Fruit fly (Drosophila melanogaster): ENCODE measurements around the gene ovo.

ovo gene

DNA sequence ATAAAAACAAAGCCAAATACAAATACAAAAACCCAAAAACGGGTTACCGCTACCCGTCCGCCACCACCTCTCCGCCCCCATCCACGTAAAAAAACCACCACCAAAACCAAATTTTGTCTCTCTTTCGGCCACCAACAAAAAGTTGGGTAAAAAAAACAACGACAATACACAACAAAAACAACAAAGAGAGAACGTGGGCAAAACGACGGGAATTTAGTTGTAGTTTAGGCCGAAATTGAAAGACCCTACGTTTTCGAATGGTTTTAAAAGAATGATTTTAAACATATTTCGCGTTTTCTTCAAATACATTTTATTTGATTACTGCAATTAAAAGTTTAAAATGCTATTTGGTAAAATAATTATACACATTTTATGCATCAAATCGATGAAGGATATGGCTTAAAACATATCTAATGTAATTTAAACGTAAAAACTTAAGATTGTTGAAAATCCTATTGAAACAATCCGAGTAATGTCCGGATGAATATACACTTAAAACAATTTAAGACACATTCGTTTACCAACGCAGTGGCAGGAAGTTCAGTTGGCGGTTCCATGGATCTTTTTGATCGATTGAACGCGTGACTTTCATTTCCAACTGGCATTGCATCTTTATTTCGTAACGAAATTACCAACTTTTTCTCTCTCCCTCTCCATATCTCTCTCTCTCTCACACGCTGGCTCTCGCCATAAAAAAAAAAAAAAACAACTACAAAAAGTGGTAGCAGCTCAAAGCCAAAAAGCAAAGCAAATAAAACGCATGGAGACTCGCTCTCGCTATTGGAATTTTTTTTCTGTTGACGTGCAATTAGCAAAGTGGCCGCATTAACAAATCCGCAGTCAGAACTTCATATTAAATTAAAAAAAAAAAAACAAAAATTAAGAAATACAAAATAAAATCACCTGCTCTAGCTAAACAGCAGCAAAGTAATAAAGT is 38.9 kb downstream of the ovo start (continued):
- TF ChIP-seq Mes4 (GFP tag; optimal IDR thresholded peaks at IDR 0.05) = peak; percentile 20
- no peak for TF ChIP-seq sens-2 (GFP tag; IDR thresholded peaks at IDR 0.05)
- TF ChIP-seq CG1529 (GFP tag; optimal IDR thresholded peaks at IDR 0.05) = peak; percentile 40
- peak; percentile 15; the same call in 1 of the 2 replicates for TF ChIP-seq Ada2b (GFP tag; IDR thresholded peaks at IDR 0.05)
- no peak for TF ChIP-seq da (GFP tag; optimal IDR thresholded peaks at IDR 0.05)
- TF ChIP-seq CG18764 (GFP tag; optimal IDR thresholded peaks at IDR 0.05) = peak; percentile 38
- peak; percentile 53 for TF ChIP-seq ind (GFP tag; optimal IDR thresholded peaks at IDR 0.05)
- TF ChIP-seq CG3163 (GFP tag; optimal IDR thresholded peaks at IDR 0.05) = peak; percentile 27
- TF ChIP-seq CG18476 (GFP tag; optimal IDR thresholded peaks at IDR 0.05) = peak; percentile 11
- TF ChIP-seq CG10543 (GFP tag; optimal IDR thresholded peaks at IDR 0.05) = no peak
- peak; percentile 19; the same call in 1 of the 2 replicates for TF ChIP-seq H2.0 (GFP tag; IDR thresholded peaks at IDR 0.05)
- TF ChIP-seq hth (optimal IDR thresholded peaks at IDR 0.05) = no peak
- peak; percentile 47 for TF ChIP-seq az2 (GFP tag; optimal IDR thresholded peaks at IDR 0.05)
- TF ChIP-seq CG31441 (GFP tag; IDR thresholded peaks at IDR 0.05) = peak; percentile 62
- no peak for TF ChIP-seq HmgD (GFP tag; optimal IDR thresholded peaks at IDR 0.05)
- TF ChIP-seq NFAT (GFP tag; IDR thresholded peaks at IDR 0.05) = 0 out of 2 replicates have a peak, but pooled peaks have one; percentile 34
- TF ChIP-seq CG11085 (GFP tag; IDR thresholded peaks at IDR 0.05) = no peak
- peak; percentile 71 for TF ChIP-seq CG9727 (GFP tag; optimal IDR thresholded peaks at IDR 0.05)
- no peak for TF ChIP-seq CG11093 (GFP tag; IDR thresholded peaks at IDR 0.05)
- 0 out of 3 replicates have a peak, but pooled peaks have one; percentile 25 for TF ChIP-seq CG2199 (GFP tag; IDR thresholded peaks at IDR 0.05)
- no peak for TF ChIP-seq CG2889 (GFP tag; IDR thresholded peaks at IDR 0.05)
- no peak for TF ChIP-seq Neu2 (GFP tag; optimal IDR thresholded peaks at IDR 0.05; ENCODE audit: borderline replicate concordance)
- no peak for TF ChIP-seq CG42726 (GFP tag; IDR thresholded peaks at IDR 0.05; ENCODE audit: partially characterized antibody)
- TF ChIP-seq Atf3 (GFP tag; optimal IDR thresholded peaks at IDR 0.05) = no peak
- peak; percentile 38 for TF ChIP-seq CG10462 (GFP tag; optimal IDR thresholded peaks at IDR 0.05)
- TF ChIP-seq CG12104 (GFP tag; optimal IDR thresholded peaks at IDR 0.05) = peak; percentile 50
- TF ChIP-seq CG9932 (GFP tag; IDR thresholded peaks at IDR 0.05) = peak; percentile 44; the same call in 1 of the 2 replicates
- TF ChIP-seq CG2116 (GFP tag; optimal IDR thresholded peaks at IDR 0.05) = no peak
- no peak for TF ChIP-seq GATAe (GFP tag; conservative IDR thresholded peaks at IDR 0.05)
- no peak for TF ChIP-seq CG31365 (tag; optimal IDR thresholded peaks at IDR 0.05)
- TF ChIP-seq CG17912 (GFP tag; optimal IDR thresholded peaks at IDR 0.05) = no peak
- no peak for TF ChIP-seq gce (GFP tag; IDR thresholded peaks at IDR 0.05)
- peak; percentile 48 for TF ChIP-seq HLH54F (GFP tag; optimal IDR thresholded peaks at IDR 0.05)
- TF ChIP-seq cg (GFP tag; optimal IDR thresholded peaks at IDR 0.05) = no peak
- peak; percentile 51 for TF ChIP-seq CG10147 (GFP tag; optimal IDR thresholded peaks at IDR 0.05)
- TF ChIP-seq exex (tag; optimal IDR thresholded peaks at IDR 0.05) = no peak
- TF ChIP-seq dysf (GFP tag; IDR thresholded peaks at IDR 0.05) = peak; percentile 68
- no peak for TF ChIP-seq sima (GFP tag; optimal IDR thresholded peaks at IDR 0.05)
- no peak for TF ChIP-seq insv (GFP tag; optimal IDR thresholded peaks at IDR 0.05)
- no peak for TF ChIP-seq Usf (GFP tag; optimal IDR thresholded peaks at IDR 0.05)
- peak; percentile 10 for TF ChIP-seq CG6654 (GFP tag; optimal IDR thresholded peaks at IDR 0.05)
- TF ChIP-seq hkb (optimal IDR thresholded peaks at IDR 0.05) = no peak
- TF ChIP-seq hkb (GFP tag; IDR thresholded peaks at IDR 0.05) = no peak
- TF ChIP-seq CG3838 (GFP tag; optimal IDR thresholded peaks at IDR 0.05) = no peak
- no peak for TF ChIP-seq zen2 (GFP tag; IDR thresholded peaks at IDR 0.05; ENCODE audit: partially characterized antibody)
- peak; percentile 27 for TF ChIP-seq disco-r (GFP tag; optimal IDR thresholded peaks at IDR 0.05)
- no peak; the same call in 1 of the 2 replicates for TF ChIP-seq onecut (GFP tag; IDR thresholded peaks at IDR 0.05)
- peak; percentile 50 for TF ChIP-seq CG9609 (GFP tag; optimal IDR thresholded peaks at IDR 0.05)
- TF ChIP-seq trem (tag; optimal IDR thresholded peaks at IDR 0.05) = peak; percentile 12
- peak; percentile 52 for TF ChIP-seq CG1233 (GFP tag; optimal IDR thresholded peaks at IDR 0.05)

Data from whole organism, embryonic.